Worm (Caenorhabditis elegans): ENCODE data around the gene clec-61.
A peak's percentile ranks its signal among the peaks of the same experiment; 100 is the strongest.

clec-61 gene

DNA sequence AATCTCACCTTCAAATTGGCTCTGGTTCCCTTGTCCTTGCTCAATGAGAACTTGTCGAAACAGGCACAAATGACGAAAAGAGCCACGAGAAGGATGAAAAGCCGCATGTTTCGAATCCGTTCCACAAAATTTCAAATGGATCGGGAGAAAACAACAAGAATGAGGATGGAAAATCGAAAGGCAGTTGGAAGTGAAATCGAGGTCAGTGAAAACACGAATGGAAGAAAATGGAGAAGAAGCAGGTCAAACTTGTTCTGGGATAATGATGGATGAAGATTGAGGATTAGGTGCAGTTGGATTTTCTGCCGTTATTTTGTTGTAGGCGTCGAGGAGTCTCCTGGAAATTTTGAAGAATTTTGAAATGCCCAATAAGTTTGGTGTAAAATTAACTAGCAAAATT is 32.7 kb upstream of the clec-61 start:
- TF ChIP-seq elt-3 (tag; optimal IDR thresholded peaks at IDR 0.05), result no peak
- no peak for TF ChIP-seq nhr-23 (tag; optimal IDR thresholded peaks at IDR 0.05)
- TF ChIP-seq blmp-1 (tag; optimal IDR thresholded peaks at IDR 0.05; ENCODE audit: insufficient read depth), result peak; percentile 57
- no peak for TF ChIP-seq ZK546.5 (tag; optimal IDR thresholded peaks at IDR 0.05)

DNA sequence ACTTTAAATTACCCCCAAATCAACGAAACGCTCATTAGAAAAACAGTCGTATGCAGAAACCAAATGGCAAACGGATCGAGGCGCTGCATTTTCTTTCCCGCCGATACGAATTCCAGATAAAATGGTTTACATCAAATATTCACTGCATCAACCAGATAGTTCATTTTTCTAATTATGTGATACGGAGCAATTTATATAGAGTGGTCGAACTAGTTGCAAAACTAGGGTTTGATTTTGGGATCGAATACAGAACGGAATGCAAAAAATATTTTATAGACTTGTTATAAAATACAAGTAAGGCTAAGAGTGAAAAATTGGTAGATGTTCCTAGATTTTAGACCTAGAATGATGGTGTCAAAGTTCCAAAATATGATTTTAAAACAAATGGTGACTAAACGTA is 29.5 kb upstream of the clec-61 start:
- no peak for TF ChIP-seq F13H6.1 (tag; optimal IDR thresholded peaks at IDR 0.05)
- TF ChIP-seq aly-2 (tag; optimal IDR thresholded peaks at IDR 0.05), result no peak
- no peak for TF ChIP-seq gmeb-1 (tag; optimal IDR thresholded peaks at IDR 0.05)
- no peak for TF ChIP-seq ZK546.5 (tag; optimal IDR thresholded peaks at IDR 0.05)
- no peak for TF ChIP-seq mdl-1 (tag; optimal IDR thresholded peaks at IDR 0.05)

DNA sequence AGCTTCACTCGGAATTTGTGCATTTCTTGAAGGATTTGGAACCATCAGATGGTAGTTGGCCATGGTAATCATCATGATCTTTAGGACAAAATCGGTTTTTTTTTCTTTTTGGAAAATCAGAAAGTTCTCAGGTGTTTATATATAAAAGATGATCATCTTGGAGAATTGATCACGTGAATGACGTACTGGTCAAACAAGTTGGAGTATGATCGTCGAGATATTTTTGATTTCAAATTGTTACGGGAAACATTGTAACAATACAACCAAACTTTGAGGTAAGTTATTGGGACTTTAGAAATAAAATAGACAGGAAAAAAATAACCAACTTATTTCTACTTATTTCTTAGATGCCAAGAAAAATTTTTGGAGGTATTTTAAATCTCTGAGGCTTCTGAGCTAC is 28.7 kb upstream of the clec-61 start, which contains the start of gene F59B10.4:
Gene F59B10.4 (minus strand): TSS at position 101 of the 400 bp plus-strand sequence.
- TF ChIP-seq elt-1 (tag; optimal IDR thresholded peaks at IDR 0.05) (no peak), zag-1 (tag; optimal IDR thresholded peaks at IDR 0.05) (no peak), unc-55 (GFP tag; optimal IDR thresholded peaks at IDR 0.05) (no peak), lin-13 (GFP tag; optimal IDR thresholded peaks at IDR 0.05) (no peak), unc-39 (tag; optimal IDR thresholded peaks at IDR 0.05) (no peak), elt-3 (tag; optimal IDR thresholded peaks at IDR 0.05) (no peak), gmeb-1 (tag; optimal IDR thresholded peaks at IDR 0.05) (no peak)

DNA sequence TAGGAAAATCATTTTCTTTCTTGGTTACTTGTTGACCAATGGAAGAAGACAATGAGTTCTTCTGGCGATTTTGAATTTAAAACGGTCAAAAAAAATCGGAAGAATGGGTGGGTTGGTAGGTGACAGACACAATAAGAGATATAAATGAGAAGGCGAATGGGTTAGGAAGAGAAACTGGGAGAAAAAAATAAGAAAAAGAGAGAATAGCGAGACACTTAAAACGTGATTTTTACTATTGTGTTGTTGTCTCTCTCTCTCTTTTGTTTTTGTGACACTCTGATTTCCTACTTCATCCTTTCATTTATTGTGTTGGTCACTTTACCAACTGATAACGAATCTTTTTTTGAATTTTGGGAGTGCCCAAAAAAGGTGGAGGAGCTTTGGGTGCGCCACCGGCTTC is 26.0 kb upstream of the clec-61 start:
- TF ChIP-seq skn-1 (tag; optimal IDR thresholded peaks at IDR 0.05) (no peak), gmeb-1 (tag; optimal IDR thresholded peaks at IDR 0.05) (no peak), nhr-237 (tag; optimal IDR thresholded peaks at IDR 0.05) (no peak), nhr-12 (tag; optimal IDR thresholded peaks at IDR 0.05) (no peak), nhr-11 (tag; optimal IDR thresholded peaks at IDR 0.05) (no peak), lsy-2 (tag; optimal IDR thresholded peaks at IDR 0.05) (no peak), ceh-82 (tag; optimal IDR thresholded peaks at IDR 0.05) (no peak), F13H6.1 (tag; optimal IDR thresholded peaks at IDR 0.05) (no peak), aly-2 (tag; optimal IDR thresholded peaks at IDR 0.05) (no peak), zag-1 (tag; optimal IDR thresholded peaks at IDR 0.05) (no peak), sem-4 (tag; optimal IDR thresholded peaks at IDR 0.05) (no peak), sma-9 (GFP tag; optimal IDR thresholded peaks at IDR 0.05) (peak; percentile 10), sma-9 (tag; optimal IDR thresholded peaks at IDR 0.05) (no peak), ztf-1 (GFP tag; conservative IDR thresholded peaks at IDR 0.05) (no peak), nhr-6 (tag; optimal IDR thresholded peaks at IDR 0.05) (no peak), nhr-25 (tag; optimal IDR thresholded peaks at IDR 0.05) (peak; percentile 17), blmp-1 (tag; optimal IDR thresholded peaks at IDR 0.05; ENCODE audit: insufficient read depth) (peak; percentile 58), Y55F3AM.14 (GFP tag; optimal IDR thresholded peaks at IDR 0.05) (no peak), nhr-21 (tag; optimal IDR thresholded peaks at IDR 0.05) (no peak), nhr-129 (tag; optimal IDR thresholded peaks at IDR 0.05) (peak; percentile 41)

DNA sequence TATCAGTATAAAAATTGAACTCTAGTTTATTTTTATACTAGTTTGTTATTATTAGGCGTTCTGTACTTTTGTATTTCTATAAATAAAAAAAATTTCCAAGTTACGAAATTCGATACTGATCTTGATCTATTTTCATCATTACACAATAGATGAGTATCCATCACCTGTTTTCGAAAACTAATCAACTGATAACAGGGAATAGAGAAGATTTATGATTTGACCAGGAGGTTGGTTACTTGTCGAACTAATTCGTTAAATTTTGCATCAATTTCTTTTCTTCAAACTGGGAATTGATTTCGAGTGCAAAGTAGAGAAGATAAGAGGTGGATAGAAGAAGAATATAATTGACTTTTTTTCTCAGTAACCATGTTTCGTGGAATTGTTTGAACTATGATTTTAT is 25.1 kb upstream of the clec-61 start:
- TF ChIP-seq ceh-16 (tag; optimal IDR thresholded peaks at IDR 0.05), result no peak
- TF ChIP-seq R02D3.7 (tag; optimal IDR thresholded peaks at IDR 0.05), result no peak
- peak; percentile 64 for TF ChIP-seq sma-3 (GFP tag; optimal IDR thresholded peaks at IDR 0.05)
- TF ChIP-seq nhr-129 (tag; optimal IDR thresholded peaks at IDR 0.05), result peak; percentile 20
- no peak for TF ChIP-seq ztf-4 (tag; optimal IDR thresholded peaks at IDR 0.05)
- no peak for TF ChIP-seq nhr-6 (tag; optimal IDR thresholded peaks at IDR 0.05)
- TF ChIP-seq lin-11 (tag; optimal IDR thresholded peaks at IDR 0.05), result no peak
- TF ChIP-seq unc-39 (tag; optimal IDR thresholded peaks at IDR 0.05), result no peak
- peak; percentile 50 for TF ChIP-seq sma-9 (GFP tag; optimal IDR thresholded peaks at IDR 0.05)
- TF ChIP-seq sma-9 (tag; optimal IDR thresholded peaks at IDR 0.05), result no peak
- no peak for TF ChIP-seq gmeb-1 (tag; optimal IDR thresholded peaks at IDR 0.05)
- peak; percentile 12 for TF ChIP-seq fos-1 (tag; optimal IDR thresholded peaks at IDR 0.05)
- no peak for TF ChIP-seq sem-4 (tag; optimal IDR thresholded peaks at IDR 0.05)
- no peak for TF ChIP-seq unc-62 (GFP tag; optimal IDR thresholded peaks at IDR 0.05)
- no peak for TF ChIP-seq ztf-1 (GFP tag; conservative IDR thresholded peaks at IDR 0.05)
- TF ChIP-seq ZK546.5 (tag; optimal IDR thresholded peaks at IDR 0.05), result no peak
- no peak for TF ChIP-seq aly-2 (tag; optimal IDR thresholded peaks at IDR 0.05)
